Worm (Caenorhabditis elegans) whole organism, L1 larva: Measurements from ENCODE around the gene fbxa-67.

ENCODE experiments used
- C34B4.2 ChIP-seq: sonication (generic microtip); optimal IDR thresholded peaks from 2 replicates; lab custom pipeline; 2017; ENCODE audit warnings: mild to moderate bottlenecking, missing genetic modification characterization, missing compliant biosample characterization
- F16B12.6 ChIP-seq: fragments of 150-350 bp; optimal IDR thresholded peaks from 2 replicates; lab custom pipeline; 2014; ENCODE audit warnings: missing biosample characterization, missing genetic modification characterization
- alr-1 ChIP-seq: fragments of 200-800 bp; sonication (Bioruptor generic); optimal IDR thresholded peaks from 2 replicates; lab custom pipeline; 2018; ENCODE audit warnings: borderline replicate concordance, mild to moderate bottlenecking, missing genetic modification characterization, missing compliant biosample characterization
- ama-1 ChIP-seq: fragments of 150-350 bp; optimal IDR thresholded peaks from 2 replicates; lab custom pipeline; 2014
- blmp-1 ChIP-seq: fragments of 150-350 bp; optimal IDR thresholded peaks from 2 replicates; lab custom pipeline; 2014; ENCODE audit warnings: missing biosample characterization, missing genetic modification characterization
- ceh-82 ChIP-seq, 3 experiments: fragments of 150-350 bp in 1 of 3; sonication (generic microtip) in 2 of 3; optimal IDR thresholded peaks; 2 replicates each; lab custom pipeline; 2014 to 2017; ENCODE audit warnings: missing biosample characterization in 3 of 3, missing genetic modification characterization in 3 of 3
- ceh-88 ChIP-seq: fragments of 200-800 bp; sonication (Bioruptor generic); IDR thresholded peaks from 2 replicates; pipeline ENCODE4 v1.3.6; 2022; ENCODE audit warnings: missing genetic modification characterization, missing compliant biosample characterization
- ceh-90 ChIP-seq: sonication (generic microtip); optimal IDR thresholded peaks from 2 replicates; lab custom pipeline; 2016; ENCODE audit warnings: missing genetic modification characterization, missing compliant biosample characterization
- ces-1 ChIP-seq: fragments of 150-350 bp; optimal IDR thresholded peaks from 2 replicates; lab custom pipeline; 2014; ENCODE audit warnings: missing biosample characterization, missing genetic modification reagents, missing genetic modification characterization
- dpl-1 ChIP-seq, 3 experiments: fragments of 150-350 bp in 2 of 3; sonication (generic microtip) in 1 of 3; optimal IDR thresholded peaks; 2 replicates each; lab custom pipeline; 2014 to 2017; ENCODE audit warnings: missing biosample characterization in 3 of 3, missing genetic modification characterization in 3 of 3, missing genetic modification reagents in 3 of 3
- egl-13 ChIP-seq: sonication (generic microtip); optimal IDR thresholded peaks from 2 replicates; lab custom pipeline; 2016; ENCODE audit warnings: missing genotype, missing genetic modification reagents, missing genetic modification characterization, missing compliant biosample characterization
- egl-27 ChIP-seq, 2 experiments: fragments of 150-350 bp in 1 of 2; sonication (generic microtip); optimal IDR thresholded peaks; 3 replicates each; lab custom pipeline; 2017 to 2018; ENCODE audit warnings: missing biosample characterization in 2 of 2, missing genetic modification characterization in 2 of 2, missing genetic modification reagents in 2 of 2
- elt-2 ChIP-seq: sonication (generic microtip); optimal IDR thresholded peaks from 2 replicates; lab custom pipeline; 2016; ENCODE audit warnings: missing genetic modification characterization, mild to moderate bottlenecking, inconsistent platforms, missing compliant biosample characterization, missing genetic modification reagents
- elt-3 ChIP-seq, 6 experiments: fragments of 150-350 bp in 1 of 6; sonication (generic microtip); optimal IDR thresholded peaks; 2 replicates each; lab custom pipeline; 2017 to 2018; ENCODE audit warnings: missing biosample characterization in 6 of 6, missing genetic modification characterization in 6 of 6, inconsistent platforms in 1 of 6
- fkh-10 ChIP-seq: sonication (generic microtip); optimal IDR thresholded peaks from 2 replicates; lab custom pipeline; 2017; ENCODE audit warnings: missing biosample characterization, missing genetic modification reagents, missing genetic modification characterization
- fkh-4 ChIP-seq: sonication (generic microtip); optimal IDR thresholded peaks from 2 replicates; lab custom pipeline; 2016; ENCODE audit warnings: missing compliant biosample characterization, missing genetic modification characterization, borderline replicate concordance
- fkh-8 ChIP-seq: sonication (generic microtip); optimal IDR thresholded peaks from 2 replicates; lab custom pipeline; 2016; ENCODE audit warnings: mild to moderate bottlenecking, missing genetic modification characterization, missing compliant biosample characterization
- hlh-17 ChIP-seq: fragments of 200-800 bp; sonication (Bioruptor generic); optimal IDR thresholded peaks from 2 replicates; lab custom pipeline; 2018; ENCODE audit warnings: missing genetic modification characterization, mild to moderate bottlenecking, missing compliant biosample characterization, moderate library complexity, borderline replicate concordance
- isw-1 ChIP-seq: fragments of 200-800 bp; sonication (Bioruptor generic); IDR thresholded peaks from 2 replicates; pipeline ENCODE4 v1.3.6; 2022; ENCODE audit warnings: missing genetic modification characterization, missing compliant biosample characterization
- jun-1 ChIP-seq: fragments of 150-350 bp; optimal IDR thresholded peaks from 2 replicates; lab custom pipeline; 2014; ENCODE audit warnings: missing biosample characterization, missing genetic modification reagents, missing genetic modification characterization
- lin-14 ChIP-seq: fragments of 200-800 bp; sonication (Bioruptor generic); optimal IDR thresholded peaks from 2 replicates; lab custom pipeline; 2018; ENCODE audit warnings: mild to moderate bottlenecking, missing genetic modification characterization, moderate library complexity, missing compliant biosample characterization
- lin-15B ChIP-seq: fragments of 150-350 bp; sonication (generic microtip); optimal IDR thresholded peaks from 3 replicates; lab custom pipeline; 2014; ENCODE audit warnings: missing biosample characterization, missing genetic modification characterization
- lin-39 ChIP-seq: fragments of 150-350 bp; optimal IDR thresholded peaks from 2 replicates; lab custom pipeline; 2014; ENCODE audit warnings: missing biosample characterization, missing genetic modification reagents, missing genetic modification characterization
- mep-1 ChIP-seq: fragments of 150-350 bp; optimal IDR thresholded peaks from 2 replicates; lab custom pipeline; 2014; ENCODE audit warnings: missing biosample characterization, missing genetic modification characterization
- nhr-19 ChIP-seq: fragments of 200-800 bp; sonication (Bioruptor generic); conservative IDR thresholded peaks from 2 replicates; pipeline ENCODE4 v1.3.6; 2022; ENCODE audit warnings: missing genetic modification characterization, missing compliant biosample characterization
- nhr-237 ChIP-seq: fragments of 150-350 bp; optimal IDR thresholded peaks from 2 replicates; lab custom pipeline; 2014; ENCODE audit warnings: missing biosample characterization, missing genetic modification characterization
- nhr-76 ChIP-seq: sonication (generic microtip); optimal IDR thresholded peaks from 2 replicates; lab custom pipeline; 2017; ENCODE audit warnings: missing biosample characterization, missing genetic modification characterization
- skn-1 ChIP-seq: fragments of 150-350 bp; optimal IDR thresholded peaks from 2 replicates; lab custom pipeline; 2014; ENCODE audit warnings: missing biosample characterization, missing genetic modification characterization
- sptf-1 ChIP-seq: fragments of 150-350 bp; optimal IDR thresholded peaks from 2 replicates; lab custom pipeline; 2014; ENCODE audit warnings: missing biosample characterization, missing genetic modification characterization
- sup-37 ChIP-seq: fragments of 200-800 bp; sonication (Bioruptor generic); optimal IDR thresholded peaks from 2 replicates; lab custom pipeline; 2018; ENCODE audit warnings: mild to moderate bottlenecking, missing genetic modification characterization, missing compliant biosample characterization
- tbx-2 ChIP-seq: sonication (generic microtip); optimal IDR thresholded peaks from 2 replicates; lab custom pipeline; 2016; ENCODE audit warnings: missing genetic modification characterization, missing compliant biosample characterization
- tlp-1 ChIP-seq: fragments of 150-350 bp; optimal IDR thresholded peaks from 2 replicates; lab custom pipeline; 2014; ENCODE audit warnings: missing biosample characterization, missing genetic modification characterization
- unc-130 ChIP-seq: fragments of 150-350 bp; optimal IDR thresholded peaks from 2 replicates; lab custom pipeline; 2017; ENCODE audit warnings: missing biosample characterization, missing genetic modification characterization, inconsistent platforms
- unc-30 ChIP-seq: sonication (generic microtip); optimal IDR thresholded peaks from 2 replicates; lab custom pipeline; 2017; ENCODE audit warnings: missing biosample characterization, missing genetic modification characterization
- vab-15 ChIP-seq: sonication (generic microtip); optimal IDR thresholded peaks from 2 replicates; lab custom pipeline; 2017; ENCODE audit warnings: missing genotype, mild to moderate bottlenecking, missing genetic modification characterization, missing compliant biosample characterization
- ztf-11 ChIP-seq, 2 experiments: sonication (generic microtip); optimal IDR thresholded peaks; 2 replicates each; lab custom pipeline; 2016 to 2017; ENCODE audit warnings: missing genetic modification characterization in 2 of 2, missing biosample characterization in 1 of 2, missing compliant biosample characterization in 1 of 2
- ztf-4 ChIP-seq: fragments of 150-350 bp; optimal IDR thresholded peaks from 2 replicates; lab custom pipeline; 2014; ENCODE audit warnings: missing biosample characterization, missing genetic modification characterization

fbxa-67 gene

DNA sequence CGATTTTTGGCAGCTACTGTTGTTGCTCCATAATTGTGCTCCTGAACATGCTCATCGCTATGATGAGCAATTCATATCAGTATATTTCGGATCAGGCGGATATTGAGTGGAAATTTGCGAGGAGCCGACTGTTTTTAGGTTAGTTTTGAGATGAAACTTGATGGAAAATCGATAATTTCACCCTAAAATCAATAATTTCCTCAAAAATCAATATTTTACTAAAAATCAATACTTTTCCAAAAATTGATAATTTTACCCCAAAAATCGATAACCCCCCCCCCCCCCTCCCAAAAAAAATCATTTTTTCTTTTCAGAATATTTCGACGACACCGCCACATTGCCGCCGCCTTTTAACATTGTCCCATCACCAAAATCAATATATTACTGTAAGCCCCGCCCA lies 48.4 kb upstream of the fbxa-67 start:
- no peak for TF ChIP-seq mep-1
- no peak for TF ChIP-seq ceh-90 (tag; lab: Kevin White, UChicago)
- TF ChIP-seq C34B4.2 (tag; lab: Kevin White, UChicago): no peak
- TF ChIP-seq isw-1 (GFP tag; lab: Robert Waterston, UW): no peak
- TF ChIP-seq fkh-10: no peak
- no peak for TF ChIP-seq skn-1 (tag; lab: Kevin White, UChicago)
- no peak for TF ChIP-seq alr-1 (tag; lab: Kevin White, UChicago)
- TF ChIP-seq elt-2 (tag; lab: Kevin White, UChicago): no peak
- no peak for TF ChIP-seq vab-15 (tag; lab: Kevin White, UChicago)
- no peak for TF ChIP-seq F16B12.6
- TF ChIP-seq hlh-17: no peak

DNA sequence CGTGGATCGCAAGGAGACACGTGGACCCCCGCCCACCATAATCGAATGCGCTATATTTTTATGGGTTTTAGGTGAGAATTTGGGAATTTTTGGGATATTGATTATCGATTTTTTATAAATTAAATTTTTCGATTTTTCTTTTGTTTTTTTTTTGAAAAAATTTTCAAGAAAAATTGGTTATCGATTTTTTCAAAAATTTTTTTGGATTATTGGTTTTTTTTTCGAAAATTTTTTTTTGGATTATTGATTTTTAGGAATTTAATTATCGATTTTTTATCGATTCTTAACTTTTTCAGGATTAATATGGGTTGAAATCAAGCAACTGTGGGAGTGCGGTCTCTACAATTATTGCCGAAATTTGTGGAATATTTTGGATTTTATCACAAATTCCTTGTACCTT lies 46.1 kb upstream of the fbxa-67 start:
- TF ChIP-seq lin-15B (tag; lab: Kevin White, UChicago) (no peak), sptf-1 (no peak), blmp-1 (tag; lab: Kevin White, UChicago) (no peak)

DNA sequence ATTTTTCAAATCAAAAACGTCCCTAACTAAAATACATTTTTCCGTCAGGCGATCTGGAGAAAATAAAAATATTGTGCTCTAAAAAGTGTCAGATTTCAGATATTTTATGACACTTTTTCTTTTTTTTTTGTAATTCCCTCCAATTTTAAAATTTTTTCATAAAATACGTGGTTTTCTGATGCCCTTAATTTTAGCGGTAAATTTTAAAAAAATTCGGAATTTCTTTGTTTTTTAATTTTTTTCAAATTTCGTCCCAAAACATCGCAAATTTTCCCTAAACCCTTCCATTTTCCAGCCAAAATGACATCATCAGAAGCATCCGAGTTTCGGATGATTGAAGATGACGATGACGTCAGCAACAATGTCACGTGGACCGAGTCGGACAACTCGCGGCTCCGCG lies 41.1 kb upstream of the fbxa-67 start, which contains the start of gene trp-2:
trp-2 (plus strand) TSS at position 301 of the 400 bp plus-strand sequence.
- TF ChIP-seq blmp-1 (tag; lab: Kevin White, UChicago) (no peak), sup-37 (no peak), unc-30 (tag; lab: Kevin White, UChicago) (no peak), ama-1 (lab: Kevin White, UChicago) (no peak), jun-1 (no peak), ceh-88 (GFP tag; lab: Robert Waterston, UW) (no peak), fkh-4 (tag; lab: Kevin White, UChicago) (no peak), unc-130 (tag; lab: Kevin White, UChicago) (no peak), lin-39 (no peak), F16B12.6 (no peak), nhr-76 (tag; lab: Kevin White, UChicago) (no peak), nhr-19 (no peak), egl-27 (tag; optimal IDR thresholded peaks at IDR 0.05; lab: Kevin White, UChicago) (no peak), sptf-1 (no peak), ceh-90 (tag; lab: Kevin White, UChicago) (no peak), egl-13 (tag; lab: Kevin White, UChicago) (no peak), ceh-82 (tag; optimal IDR thresholded peaks at IDR 0.05; lab: Kevin White, UChicago) (no peak), fkh-8 (tag; lab: Kevin White, UChicago) (no peak), elt-3 (tag; optimal IDR thresholded peaks at IDR 0.05; lab: Kevin White, UChicago) (no peak), ztf-4 (tag; lab: Kevin White, UChicago) (no peak)

DNA sequence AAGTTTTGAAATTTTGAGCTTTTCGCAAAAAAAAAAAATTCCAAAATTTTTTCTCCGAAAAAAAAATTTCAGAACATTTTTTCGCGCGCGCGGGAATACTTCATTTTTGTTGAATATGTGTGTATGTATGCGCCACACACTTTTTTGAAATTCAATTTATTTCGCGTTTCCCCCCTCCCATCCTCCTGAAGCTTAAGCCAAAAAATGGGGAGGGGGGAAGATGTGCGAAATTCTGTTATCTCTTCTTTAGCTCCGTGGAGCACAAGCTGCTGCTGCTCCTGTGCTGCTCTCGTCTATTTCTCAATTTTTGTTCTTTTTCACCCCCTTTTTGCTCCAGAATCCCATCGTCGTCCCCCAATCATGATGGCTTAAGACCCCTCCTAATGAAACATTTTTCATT lies 39.1 kb upstream of the fbxa-67 start:
- TF ChIP-seq tbx-2 (tag; lab: Kevin White, UChicago) (no peak), ces-1 (GFP tag; lab: Kevin White, UChicago) (peak; percentile 79), fkh-10 (peak; percentile 68), sptf-1 (no peak), lin-14 (GFP tag; lab: Kevin White, UChicago) (peak; percentile 72), dpl-1 (GFP tag; optimal IDR thresholded peaks at IDR 0.05; lab: Kevin White, UChicago) (peak in 1 of 3 experiments; percentile 5)

DNA sequence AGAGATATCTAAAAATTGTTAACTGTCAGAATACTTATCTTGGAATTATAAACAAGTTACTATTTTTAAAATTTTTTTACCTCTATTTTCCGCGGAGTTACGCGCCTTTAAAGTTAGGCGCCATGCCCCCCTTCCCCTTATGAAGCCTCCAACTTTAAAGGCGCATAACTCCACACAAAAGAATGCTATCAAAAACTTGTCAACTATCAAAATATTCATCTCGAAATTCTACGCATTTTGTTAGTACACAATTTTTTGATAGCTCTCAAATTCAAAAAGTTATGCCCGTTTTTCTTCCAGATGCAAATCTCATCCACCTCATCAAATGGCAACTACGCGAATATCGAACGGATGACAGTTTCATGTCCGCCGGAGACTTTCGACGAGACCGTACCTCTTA lies 32.5 kb upstream of the fbxa-67 start, which contains the start of gene tbc-10:
tbc-10 (plus strand) TSS at position 301 of the 400 bp plus-strand sequence.
- TF ChIP-seq tlp-1 (tag; lab: Kevin White, UChicago) (no peak), nhr-237 (tag; lab: Kevin White, UChicago) (no peak), ama-1 (lab: Kevin White, UChicago) (no peak), unc-30 (tag; lab: Kevin White, UChicago) (no peak), elt-2 (tag; lab: Kevin White, UChicago) (no peak), ztf-4 (tag; lab: Kevin White, UChicago) (no peak), ztf-11 (tag; optimal IDR thresholded peaks at IDR 0.05; lab: Kevin White, UChicago) (no peak)
